Worm (Caenorhabditis elegans): ENCODE measurements around the gene slc-46A.

The slc-46A gene

ce11 chrIV:5360533-5360932, 41.5 kb downstream of the slc-46A start, which contains the start of gene F41H10.5:
TSS of gene F41H10.5 (plus strand) at chrIV:5360907.
- TF ChIP-seq zfp-2 (tag; optimal IDR thresholded peaks at IDR 0.05) (no peak), nhr-111 (GFP tag; optimal IDR thresholded peaks at IDR 0.05) (no peak), ceh-62 (tag; optimal IDR thresholded peaks at IDR 0.05) (no peak), F49E8.2 (tag; optimal IDR thresholded peaks at IDR 0.05; ENCODE audit: borderline replicate concordance) (no peak), aly-2 (tag; optimal IDR thresholded peaks at IDR 0.05) (no peak), daf-19 (GFP tag; conservative IDR thresholded peaks at IDR 0.05) (no peak), daf-16 (GFP tag; optimal IDR thresholded peaks at IDR 0.05) (no peak), daf-16 (tag; optimal IDR thresholded peaks at IDR 0.05) (no peak), spr-3 (GFP tag; optimal IDR thresholded peaks at IDR 0.05) (no peak), zip-2 (tag; optimal IDR thresholded peaks at IDR 0.05) (no peak), mxl-2 (GFP tag; conservative IDR thresholded peaks at IDR 0.05) (no peak), hlh-30 (tag; optimal IDR thresholded peaks at IDR 0.05; ENCODE audit: insufficient read depth) (no peak), zip-11 (GFP tag; IDR thresholded peaks at IDR 0.05) (no peak), F44E2.7 (GFP tag; IDR thresholded peaks at IDR 0.05) (no peak)

- TF ChIP-seq D1046.2 (GFP tag; IDR thresholded peaks at IDR 0.05) (no peak), gei-8 (GFP tag; optimal IDR thresholded peaks at IDR 0.05) (no peak), mxl-3 (GFP tag; optimal IDR thresholded peaks at IDR 0.05) (peak; percentile 68), nhr-10 (tag; optimal IDR thresholded peaks at IDR 0.05) (no peak), lin-13 (GFP tag; optimal IDR thresholded peaks at IDR 0.05) (peak; percentile 14), php-3 (GFP tag; IDR thresholded peaks at IDR 0.05) (no peak), spr-1 (tag; optimal IDR thresholded peaks at IDR 0.05) (peak; percentile 18), duxl-1 (tag; optimal IDR thresholded peaks at IDR 0.05; ENCODE audit: poor library complexity) (peak; percentile 49), ces-1 (GFP tag; optimal IDR thresholded peaks at IDR 0.05) (no peak), F10B5.3 (tag; optimal IDR thresholded peaks at IDR 0.05) (no peak), nhr-25 (tag; optimal IDR thresholded peaks at IDR 0.05; ENCODE audit: borderline replicate concordance, insufficient read depth) (no peak), nhr-77 (tag; optimal IDR thresholded peaks at IDR 0.05) (no peak), R02D3.7 (tag; optimal IDR thresholded peaks at IDR 0.05) (no peak), Y75B8A.6 (GFP tag; IDR thresholded peaks at IDR 0.05) (no peak), Y5F2A.4 (GFP tag; optimal IDR thresholded peaks at IDR 0.05) (no peak), ceh-20 (GFP tag; IDR thresholded peaks at IDR 0.05) (no peak), skn-1 (tag; optimal IDR thresholded peaks at IDR 0.05) (no peak), zip-11 (GFP tag; IDR thresholded peaks at IDR 0.05) (no peak), F44E2.7 (GFP tag; IDR thresholded peaks at IDR 0.05) (no peak), T20F7.1 (GFP tag; optimal IDR thresholded peaks at IDR 0.05) (no peak), fkh-10 (GFP tag; optimal IDR thresholded peaks at IDR 0.05) (no peak), mep-1 (tag; optimal IDR thresholded peaks at IDR 0.05) (peak; percentile 77), hlh-30 (tag; optimal IDR thresholded peaks at IDR 0.05; ENCODE audit: insufficient read depth) (peak; percentile 96), nhr-11 (tag; optimal IDR thresholded peaks at IDR 0.05) (no peak), dmd-9 (GFP tag; IDR thresholded peaks at IDR 0.05) (peak; percentile 73; the same call in 1 of the 2 replicates), ceh-28 (tag; optimal IDR thresholded peaks at IDR 0.05) (no peak), ceh-32 (tag; optimal IDR thresholded peaks at IDR 0.05; ENCODE audit: poor library complexity) (no peak), daf-16 (GFP tag; optimal IDR thresholded peaks at IDR 0.05) (peak in 1 of 2 experiments; percentile 83), daf-16 (tag; optimal IDR thresholded peaks at IDR 0.05) (peak; percentile 71), pha-4 (GFP tag; IDR thresholded peaks at IDR 0.05) (no peak), pha-4 (tag; optimal IDR thresholded peaks at IDR 0.05) (peak; percentile 81), nhr-237 (tag; optimal IDR thresholded peaks at IDR 0.05) (no peak), cey-2 (tag; optimal IDR thresholded peaks at IDR 0.05; ENCODE audit: borderline replicate concordance, insufficient read depth) (no peak), mes-2 (tag; optimal IDR thresholded peaks at IDR 0.05; ENCODE audit: poor library complexity, severe bottlenecking) (peak; percentile 97), pqm-1 (tag; optimal IDR thresholded peaks at IDR 0.05) (no peak), mdl-1 (tag; optimal IDR thresholded peaks at IDR 0.05) (peak in 1 of 2 experiments; percentile 36), F26F4.8 (GFP tag; conservative IDR thresholded peaks at IDR 0.05) (no peak), Y105C5A.15 (GFP tag; IDR thresholded peaks at IDR 0.05) (no peak), madf-5 (GFP tag; IDR thresholded peaks at IDR 0.05) (no peak), zfp-2 (tag; optimal IDR thresholded peaks at IDR 0.05) (no peak), nhr-28 (tag; optimal IDR thresholded peaks at IDR 0.05) (peak; percentile 20)
These were observed 45.1 kb downstream of the slc-46A start, which contains the start of the genes hda-6 and F41H10.4 for ce11 chrIV:5364135-5364609. TSS of gene hda-6 (minus strand) at chrIV:5364306. TSS of gene F41H10.4 (plus strand) at chrIV:5364559.

Measured in whole organism, L4 larva.